Worm (Caenorhabditis elegans) whole organism, young adult: ENCODE data around the gene F55E10.2.

Source experiments
- B0336.3 ChIP-seq: fragments of 200-800 bp; sonication (Bioruptor generic); IDR thresholded peaks from 2 replicates; pipeline ENCODE4 v1.3.6; 2022; ENCODE audit warnings: missing genetic modification characterization, missing compliant biosample characterization
- D2030.7 ChIP-seq: fragments of 200-800 bp; sonication (Bioruptor generic); IDR thresholded peaks from 2 replicates; pipeline ENCODE4 v1.3.6; 2022; ENCODE audit warnings: missing genetic modification reagents, missing genetic modification characterization, missing compliant biosample characterization
- F23B12.7 ChIP-seq: sonication (generic microtip); optimal IDR thresholded peaks from 2 replicates; lab custom pipeline; 2017; ENCODE audit warnings: missing genetic modification characterization, mild to moderate bottlenecking, missing compliant biosample characterization, antibody characterized with exemption, moderate library complexity; ENCODE audit not compliant: insufficient read depth
- F57C9.4 ChIP-seq: sonication (generic microtip); optimal IDR thresholded peaks from 2 replicates; lab custom pipeline; 2017; ENCODE audit warnings: mild to moderate bottlenecking, missing genetic modification characterization, missing compliant biosample characterization
- Y53G8AR.9 ChIP-seq: fragments of 200-800 bp; sonication (Bioruptor generic); conservative IDR thresholded peaks from 2 replicates; pipeline ENCODE4 v1.3.6; 2022; ENCODE audit warnings: missing genetic modification reagents, missing genetic modification characterization, missing compliant biosample characterization
- Y67H2A.10 ChIP-seq: fragments of 200-800 bp; sonication (Bioruptor generic); conservative IDR thresholded peaks from 2 replicates; pipeline ENCODE4 v1.3.6; 2022; ENCODE audit warnings: missing genetic modification reagents, missing genetic modification characterization, missing compliant biosample characterization
- Y95B8A.8 ChIP-seq: fragments of 200-800 bp; sonication (Bioruptor generic); IDR thresholded peaks from 2 replicates; pipeline ENCODE4 v1.3.6; 2022; ENCODE audit warnings: missing genetic modification reagents, missing genetic modification characterization, missing compliant biosample characterization
- akir-1 ChIP-seq: fragments of 200-800 bp; sonication (Bioruptor generic); optimal IDR thresholded peaks from 2 replicates; lab custom pipeline; 2018; ENCODE audit warnings: mild to moderate bottlenecking, missing genetic modification characterization, moderate library complexity, missing compliant biosample characterization
- aptf-3 ChIP-seq: fragments of 200-800 bp; sonication (Bioruptor generic); IDR thresholded peaks from 2 replicates; pipeline ENCODE4 v1.3.6; 2022; ENCODE audit warnings: missing genetic modification characterization, missing compliant biosample characterization
- atf-7 ChIP-seq: sonication (generic microtip); optimal IDR thresholded peaks from 2 replicates; lab custom pipeline; 2017; ENCODE audit warnings: mild to moderate bottlenecking, missing genetic modification characterization, missing compliant biosample characterization
- attf-5 ChIP-seq: fragments of 200-800 bp; sonication (Bioruptor generic); optimal IDR thresholded peaks from 2 replicates; lab custom pipeline; 2018; ENCODE audit warnings: mild to moderate bottlenecking, missing genetic modification characterization, missing compliant biosample characterization
- egl-44 ChIP-seq: fragments of 200-800 bp; sonication (Bioruptor generic); IDR thresholded peaks from 2 replicates; pipeline ENCODE4 v1.3.6; 2022; ENCODE audit warnings: missing genetic modification reagents, missing genetic modification characterization, missing compliant biosample characterization
- ekl-4 ChIP-seq: fragments of 200-800 bp; sonication (Bioruptor generic); IDR thresholded peaks from 2 replicates; pipeline ENCODE4 v1.3.6; 2022; ENCODE audit warnings: missing genetic modification reagents, missing genetic modification characterization, missing compliant biosample characterization
- gei-17 ChIP-seq: fragments of 200-800 bp; sonication (Bioruptor generic); optimal IDR thresholded peaks from 2 replicates; lab custom pipeline; 2018; ENCODE audit warnings: mild to moderate bottlenecking, missing genetic modification characterization, missing compliant biosample characterization
- lag-1 ChIP-seq: fragments of 200-800 bp; sonication (Bioruptor generic); IDR thresholded peaks from 2 replicates; pipeline ENCODE4 v1.3.6; 2022; ENCODE audit warnings: missing genetic modification reagents, missing genetic modification characterization, missing compliant biosample characterization
- let-526 ChIP-seq: fragments of 200-800 bp; sonication (Bioruptor generic); IDR thresholded peaks from 2 replicates; pipeline ENCODE4 v1.3.6; 2022; ENCODE audit warnings: missing genetic modification reagents, missing genetic modification characterization, missing compliant biosample characterization
- lin-40 ChIP-seq: sonication (generic microtip); optimal IDR thresholded peaks from 2 replicates; lab custom pipeline; 2016; ENCODE audit warnings: missing genetic modification characterization, mild to moderate bottlenecking, missing compliant biosample characterization, missing genotype, missing genetic modification reagents
- lin-54 ChIP-seq: fragments of 200-800 bp; sonication (Bioruptor generic); optimal IDR thresholded peaks from 2 replicates; lab custom pipeline; 2018; ENCODE audit warnings: mild to moderate bottlenecking, missing genetic modification characterization, missing compliant biosample characterization
- madf-3 ChIP-seq: fragments of 200-800 bp; sonication (Bioruptor generic); IDR thresholded peaks from 2 replicates; pipeline ENCODE4 v1.3.6; 2022; ENCODE audit warnings: missing genetic modification reagents, missing genetic modification characterization, missing compliant biosample characterization
- nfya-1 ChIP-seq: sonication (generic microtip); optimal IDR thresholded peaks from 2 replicates; lab custom pipeline; 2017; ENCODE audit warnings: antibody characterized with exemption, missing compliant biosample characterization, missing genetic modification characterization, borderline replicate concordance; ENCODE audit not compliant: insufficient read depth
- nfyb-1 ChIP-seq: fragments of 200-800 bp; sonication (Bioruptor generic); IDR thresholded peaks from 2 replicates; pipeline ENCODE4 v1.3.6; 2022; ENCODE audit warnings: missing genetic modification reagents, missing genetic modification characterization, missing compliant biosample characterization
- nhr-120 ChIP-seq: fragments of 200-800 bp; sonication (Bioruptor generic); IDR thresholded peaks from 2 replicates; pipeline ENCODE4 v1.3.6; 2022; ENCODE audit warnings: missing genetic modification characterization, missing compliant biosample characterization
- pbrm-1 ChIP-seq: fragments of 200-800 bp; sonication (Bioruptor generic); IDR thresholded peaks from 2 replicates; pipeline ENCODE4 v1.3.6; 2022; ENCODE audit warnings: missing genetic modification reagents, missing genetic modification characterization, missing compliant biosample characterization
- repo-1 ChIP-seq: sonication (generic microtip); optimal IDR thresholded peaks from 2 replicates; lab custom pipeline; 2017; ENCODE audit warnings: mild to moderate bottlenecking, missing genetic modification characterization, missing compliant biosample characterization
- rpc-1 ChIP-seq, 2 experiments: fragments of 150-350 bp in 1 of 2; sonication (generic microtip) in 1 of 2; optimal IDR thresholded peaks; 2 replicates each; lab custom pipeline; 2014 to 2018; ENCODE audit warnings: missing biosample characterization in 1 of 2, missing genetic modification characterization in 1 of 2, missing genetic modification reagents in 1 of 2, missing genotype in 1 of 2
- xnd-1 ChIP-seq: sonication (generic microtip); optimal IDR thresholded peaks from 2 replicates; lab custom pipeline; 2016; ENCODE audit warnings: missing genotype, missing genetic modification reagents, missing genetic modification characterization, missing compliant biosample characterization
- ztf-28 ChIP-seq: fragments of 200-800 bp; sonication (Bioruptor generic); IDR thresholded peaks from 2 replicates; pipeline ENCODE4 v1.3.6; 2022; ENCODE audit warnings: missing genetic modification reagents, missing genetic modification characterization, missing compliant biosample characterization
- ztf-3 ChIP-seq: fragments of 200-800 bp; sonication (Bioruptor generic); optimal IDR thresholded peaks from 2 replicates; lab custom pipeline; 2018; ENCODE audit warnings: mild to moderate bottlenecking, missing genetic modification characterization, missing compliant biosample characterization

The F55E10.2 gene

DNA sequence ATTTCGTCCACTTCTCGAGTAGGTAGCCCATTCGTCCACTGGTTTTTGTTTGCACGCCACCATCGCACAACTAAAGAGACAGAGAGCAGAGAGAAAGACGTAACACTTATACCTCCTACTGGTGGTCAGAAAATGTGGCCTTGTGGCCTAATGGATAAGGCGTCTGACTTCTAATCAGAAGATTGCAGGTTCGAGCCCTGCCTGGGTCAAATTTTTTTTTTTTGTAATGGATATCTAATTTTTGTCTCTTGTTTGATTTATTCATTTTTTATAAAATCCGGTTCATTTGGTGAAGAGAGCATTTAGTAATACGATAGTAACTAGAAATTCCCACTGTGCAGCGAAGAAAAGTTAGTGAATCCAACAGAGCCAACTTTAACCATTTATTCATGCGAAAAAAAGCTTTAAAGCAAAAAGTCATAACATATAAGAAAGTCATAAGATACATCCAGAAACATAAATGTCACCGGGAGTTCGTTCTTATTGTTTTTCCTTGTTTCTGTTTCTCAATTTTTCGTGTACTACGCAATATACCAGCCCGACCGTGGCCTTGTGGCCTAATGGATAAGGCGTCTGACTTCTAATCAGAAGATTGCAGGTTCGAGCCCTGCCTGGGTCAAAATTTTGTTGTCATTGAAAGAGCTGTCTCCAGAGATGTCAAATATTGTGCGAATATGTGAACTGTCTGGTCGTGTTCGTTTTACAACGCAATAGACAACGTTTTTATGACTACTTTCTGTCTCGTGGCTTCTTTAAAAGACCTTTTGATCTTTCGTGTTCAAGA, 45.8 kb downstream of the F55E10.2 start (continued):
- TF ChIP-seq rpc-1 (optimal IDR thresholded peaks at IDR 0.05; lab: Kevin White, UChicago) (peak; percentile 73), rpc-1 (tag; optimal IDR thresholded peaks at IDR 0.05; lab: Kevin White, UChicago) (peak; percentile 85), ztf-28 (GFP tag; lab: Robert Waterston, UW) (0 out of 2 replicates have a peak, but pooled peaks have one; percentile 35), xnd-1 (tag; lab: Kevin White, UChicago) (no peak), F23B12.7 (tag; lab: Kevin White, UChicago) (peak; percentile 60), F57C9.4 (no peak), ztf-3 (GFP tag; lab: Kevin White, UChicago) (no peak), akir-1 (no peak), D2030.7 (GFP tag; lab: Robert Waterston, UW) (peak; percentile 44), B0336.3 (GFP tag; lab: Robert Waterston, UW) (no peak), egl-44 (GFP tag; lab: Robert Waterston, UW) (no peak), repo-1 (tag; lab: Kevin White, UChicago) (no peak), let-526 (GFP tag; lab: Robert Waterston, UW) (no peak), lin-54 (GFP tag; lab: Kevin White, UChicago) (no peak), attf-5 (GFP tag; lab: Kevin White, UChicago) (no peak), pbrm-1 (GFP tag; lab: Robert Waterston, UW) (peak; percentile 88), lin-40 (peak; percentile 36), aptf-3 (GFP tag; lab: Robert Waterston, UW) (no peak), atf-7 (tag; lab: Kevin White, UChicago) (no peak)
- TF ChIP-seq, all 124 proteins: peak for 38

ce11 chrX:8390508-8390907, 50.0 kb downstream of the F55E10.2 start:
- TF ChIP-seq nfya-1 (tag; lab: Kevin White, UChicago) = no peak
- TF ChIP-seq nhr-120 (GFP tag; lab: Robert Waterston, UW) = no peak
- no peak for TF ChIP-seq ekl-4
- TF ChIP-seq nfyb-1 (GFP tag; lab: Robert Waterston, UW) = no peak
- TF ChIP-seq aptf-3 (GFP tag; lab: Robert Waterston, UW) = no peak
- TF ChIP-seq lag-1 (GFP tag; lab: Robert Waterston, UW) = no peak
- no peak for TF ChIP-seq Y95B8A.8
- TF ChIP-seq Y53G8AR.9 = no peak
- TF ChIP-seq gei-17 (GFP tag; lab: Kevin White, UChicago) = no peak
- TF ChIP-seq Y67H2A.10 (GFP tag; lab: Robert Waterston, UW) = no peak
- TF ChIP-seq madf-3 (GFP tag; lab: Robert Waterston, UW) = no peak
